Fruit fly (Drosophila melanogaster) whole organism, embryonic: Measurements from ENCODE around the gene SecCl.

ENCODE experiments used
- Aef1 ChIP-seq: fragments of 200-800 bp; sonication (Bioruptor generic); IDR thresholded peaks from 3 replicates; pipeline ENCODE4 v1.3.6; 2022; ENCODE audit warnings: missing biosample characterization, missing genetic modification characterization
- Atf-2 ChIP-seq: fragments of 200-800 bp; sonication (Bioruptor generic); optimal IDR thresholded peaks from 2 replicates; lab custom pipeline; 2016; ENCODE audit warnings: missing biosample characterization, missing genetic modification characterization
- CG11456 ChIP-seq: fragments of 200-800 bp; sonication (Bioruptor generic); IDR thresholded peaks from 3 replicates; pipeline ENCODE4 v1.3.6; 2022; ENCODE audit warnings: missing biosample characterization, missing genetic modification characterization
- CG13123 ChIP-seq: fragments of 200-800 bp; sonication (Bioruptor generic); optimal IDR thresholded peaks from 2 replicates; lab custom pipeline; 2016; ENCODE audit warnings: missing biosample characterization, missing genetic modification characterization
- CG14441 ChIP-seq: fragments of 200-800 bp; sonication (Bioruptor generic); IDR thresholded peaks from 2 replicates; pipeline ENCODE4 v1.3.6; 2022; ENCODE audit warnings: missing biosample characterization, missing genetic modification characterization
- CG14667 ChIP-seq: fragments of 200-800 bp; sonication (Bioruptor generic); IDR thresholded peaks from 2 replicates; pipeline ENCODE4 v1.3.6; 2022; ENCODE audit warnings: missing biosample characterization, missing genetic modification characterization
- CG17568 ChIP-seq: fragments of 200-800 bp; sonication (Bioruptor generic); optimal IDR thresholded peaks from 2 replicates; lab custom pipeline; 2018; ENCODE audit warnings: missing biosample characterization, mild to moderate bottlenecking, missing genetic modification characterization, moderate library complexity
- CG17612 ChIP-seq: fragments of 200-800 bp; sonication (Bioruptor generic); IDR thresholded peaks from 2 replicates; pipeline ENCODE4 v1.3.6; 2022; ENCODE audit warnings: missing biosample characterization, missing genetic modification characterization
- CG3726 ChIP-seq: fragments of 200-800 bp; sonication (Bioruptor generic); IDR thresholded peaks from 3 replicates; pipeline ENCODE4, ENCODE4 v1.3.6; 2022; ENCODE audit warnings: missing biosample characterization, missing genetic modification characterization
- CG42726 ChIP-seq: fragments of 200-800 bp; sonication (Bioruptor generic); IDR thresholded peaks from 2 replicates; pipeline ENCODE4 v1.3.6; 2022; ENCODE audit warnings: missing biosample characterization, missing genetic modification characterization; ENCODE audit not compliant: partially characterized antibody
- CG4820 ChIP-seq: fragments of 200-800 bp; sonication (Bioruptor generic); optimal IDR thresholded peaks from 3 replicates; lab custom pipeline; 2016; ENCODE audit warnings: missing biosample characterization, missing genetic modification characterization
- CG6175 ChIP-seq: fragments of 200-800 bp; sonication (Bioruptor generic); IDR thresholded peaks from 3 replicates; pipeline ENCODE4 v1.3.6; 2022; ENCODE audit warnings: missing biosample characterization, missing genetic modification characterization
- CG7556 ChIP-seq: fragments of 200-800 bp; sonication (Bioruptor generic); optimal IDR thresholded peaks from 2 replicates; lab custom pipeline; 2017; ENCODE audit warnings: missing biosample characterization, mild to moderate bottlenecking, missing genetic modification characterization
- CG8944 ChIP-seq: fragments of 200-800 bp; sonication (Bioruptor generic); optimal IDR thresholded peaks from 3 replicates; lab custom pipeline; 2016; ENCODE audit warnings: missing biosample characterization, missing genetic modification characterization
- CG9932 ChIP-seq: fragments of 200-800 bp; sonication (Bioruptor generic); IDR thresholded peaks from 2 replicates; pipeline ENCODE4 v1.3.6; 2022; ENCODE audit warnings: missing biosample characterization, missing genetic modification characterization
- Deaf1 ChIP-seq: fragments of 200-800 bp; optimal IDR thresholded peaks from 3 replicates; lab custom pipeline; 2019; ENCODE audit warnings: missing biosample characterization, mild to moderate bottlenecking, missing genetic modification characterization, moderate library complexity
- Dip3 ChIP-seq: fragments of 200-800 bp; sonication (Bioruptor generic); optimal IDR thresholded peaks from 3 replicates; lab custom pipeline; 2016; ENCODE audit warnings: missing biosample characterization, missing genetic modification characterization
- Fer3 ChIP-seq: fragments of 200-800 bp; sonication (Bioruptor generic); optimal IDR thresholded peaks from 2 replicates; lab custom pipeline; 2018; ENCODE audit warnings: missing biosample characterization, mild to moderate bottlenecking, missing genetic modification characterization, moderate library complexity
- H2.0 ChIP-seq: fragments of 200-800 bp; sonication (Bioruptor generic); IDR thresholded peaks from 2 replicates; pipeline ENCODE4 v1.3.6; 2022; ENCODE audit warnings: missing biosample characterization, missing genetic modification characterization
- Hr51 ChIP-seq, 2 experiments: fragments of 200-800 bp; sonication (Bioruptor generic); optimal IDR thresholded peaks; 2 replicates in 1 of 2; 3 replicates in 1 of 2; lab custom pipeline; 2016 to 2018; ENCODE audit warnings: missing biosample characterization in 2 of 2, missing genetic modification characterization in 2 of 2, mild to moderate bottlenecking in 1 of 2, moderate library complexity in 1 of 2
- Med ChIP-seq: fragments of 200-800 bp; sonication (Bioruptor generic); peaks from one replicate; lab custom pipeline; 2016; ENCODE audit warnings: missing biosample characterization, missing genetic modification characterization, mild to moderate bottlenecking, inconsistent platforms, moderate library complexity
- Ravus ChIP-seq: fragments of 200-800 bp; sonication (Bioruptor generic); IDR thresholded peaks from 2 replicates; pipeline ENCODE4 v1.3.6; 2022; ENCODE audit warnings: missing biosample characterization, missing genetic modification characterization
- Sox100B ChIP-seq: fragments of 200-800 bp; sonication (Bioruptor generic); optimal IDR thresholded peaks from 3 replicates; lab custom pipeline; 2018; ENCODE audit warnings: missing biosample characterization, mild to moderate bottlenecking, missing genetic modification characterization
- Sox102F ChIP-seq: fragments of 200-800 bp; sonication (Bioruptor generic); optimal IDR thresholded peaks from 2 replicates; lab custom pipeline; 2018; ENCODE audit warnings: missing biosample characterization, mild to moderate bottlenecking, missing genetic modification characterization, moderate library complexity
- abd-A ChIP-seq: fragments of 200-800 bp; sonication (Bioruptor generic); optimal IDR thresholded peaks from 3 replicates; lab custom pipeline; 2019; ENCODE audit warnings: missing biosample characterization, mild to moderate bottlenecking, missing genetic modification characterization, moderate library complexity
- amos ChIP-seq: fragments of 200-800 bp; sonication (Bioruptor generic); IDR thresholded peaks from 2 replicates; pipeline ENCODE4 v1.3.6; 2022; ENCODE audit warnings: missing biosample characterization, missing genetic modification characterization; ENCODE audit not compliant: partially characterized antibody
- bcd ChIP-seq: fragments of 200-800 bp; sonication (Bioruptor generic); optimal IDR thresholded peaks from 2 replicates; lab custom pipeline; 2017; ENCODE audit warnings: missing biosample characterization, mild to moderate bottlenecking, missing genetic modification characterization
- cg ChIP-seq: fragments of 200-800 bp; sonication (Bioruptor generic); optimal IDR thresholded peaks from 3 replicates; lab custom pipeline; 2019; ENCODE audit warnings: missing biosample characterization, mild to moderate bottlenecking, missing genetic modification characterization, moderate library complexity
- chn ChIP-seq: fragments of 200-800 bp; sonication (Bioruptor generic); optimal IDR thresholded peaks from 2 replicates; lab custom pipeline; 2016; ENCODE audit warnings: missing biosample characterization, missing genetic modification characterization
- crol ChIP-seq: fragments of 200-800 bp; sonication (Bioruptor generic); IDR thresholded peaks from 2 replicates; pipeline ENCODE4 v1.3.6; 2022; ENCODE audit warnings: missing biosample characterization, missing genetic modification characterization
- dimm ChIP-seq: fragments of 200-800 bp; sonication (Bioruptor generic); IDR thresholded peaks from 2 replicates; pipeline ENCODE4 v1.3.6; 2022; ENCODE audit warnings: missing biosample characterization, missing genetic modification characterization
- emc ChIP-seq: fragments of 200-800 bp; sonication (Bioruptor generic); optimal IDR thresholded peaks from 2 replicates; lab custom pipeline; 2016; ENCODE audit warnings: missing biosample characterization, missing genetic modification characterization
- ems ChIP-seq: fragments of 200-800 bp; sonication (Bioruptor generic); optimal IDR thresholded peaks from 3 replicates; lab custom pipeline; 2016; ENCODE audit warnings: missing biosample characterization, missing genetic modification characterization
- jumu ChIP-seq: fragments of 200-800 bp; sonication (Bioruptor generic); optimal IDR thresholded peaks from 3 replicates; lab custom pipeline; 2016; ENCODE audit warnings: missing biosample characterization, missing genetic modification characterization
- lab ChIP-seq: fragments of 200-800 bp; sonication (Bioruptor generic); optimal IDR thresholded peaks from 3 replicates; lab custom pipeline; 2017; ENCODE audit warnings: missing biosample characterization, missing genetic modification characterization, mild to moderate bottlenecking, moderate library complexity, missing genetic modification reagents
- maf-S ChIP-seq: fragments of 200-800 bp; sonication (Bioruptor generic); optimal IDR thresholded peaks from 2 replicates; lab custom pipeline; 2016; ENCODE audit warnings: missing biosample characterization, missing genetic modification characterization
- mam ChIP-seq: fragments of 200-800 bp; sonication (Bioruptor generic); optimal IDR thresholded peaks from 3 replicates; lab custom pipeline; 2016; ENCODE audit warnings: missing biosample characterization, missing genetic modification characterization
- oc ChIP-seq: fragments of 200-800 bp; sonication (Bioruptor generic); optimal IDR thresholded peaks from 2 replicates; lab custom pipeline; 2018; ENCODE audit warnings: missing biosample characterization, mild to moderate bottlenecking, missing genetic modification characterization, moderate library complexity
- pb ChIP-seq: fragments of 200-800 bp; sonication (Bioruptor generic); optimal IDR thresholded peaks from 3 replicates; lab custom pipeline; 2016; ENCODE audit warnings: missing biosample characterization, missing genetic modification characterization
- shn ChIP-seq: fragments of 200-800 bp; sonication (Bioruptor generic); optimal IDR thresholded peaks from 3 replicates; lab custom pipeline; 2016; ENCODE audit warnings: missing biosample characterization, missing genetic modification characterization
- sob ChIP-seq: fragments of 200-800 bp; sonication (Bioruptor generic); IDR thresholded peaks from 2 replicates; pipeline ENCODE4 v1.3.6; 2022; ENCODE audit warnings: missing biosample characterization, missing genetic modification characterization
- tna ChIP-seq: fragments of 200-800 bp; sonication (Bioruptor generic); IDR thresholded peaks from 2 replicates; pipeline ENCODE4 v1.3.6; 2022; ENCODE audit warnings: missing biosample characterization, missing genetic modification characterization; ENCODE audit not compliant: partially characterized antibody
- unpg ChIP-seq: fragments of 200-800 bp; sonication (Bioruptor generic); optimal IDR thresholded peaks from 3 replicates; lab custom pipeline; 2018; ENCODE audit warnings: missing biosample characterization, mild to moderate bottlenecking, missing genetic modification characterization, moderate library complexity

The SecCl gene

dm6 chr3L:17461369-17462012 lies 8.4 kb upstream of the SecCl start (continued):
- peak; percentile 52; the same call in 1 of the 2 replicates for TF ChIP-seq CG14441
- peak; percentile 0 for TF ChIP-seq unpg

- TF ChIP-seq oc (peak; percentile 15), cg (GFP tag; lab: Kevin White, UChicago) (peak; percentile 43), Deaf1 (no peak), emc (no peak), CG42726 (GFP tag; lab: Robert Waterston, UW) (no peak), maf-S (GFP tag; lab: Kevin White, UChicago) (no peak), CG14667 (GFP tag; lab: Robert Waterston, UW) (no peak), Aef1 (GFP tag; lab: Robert Waterston, UW) (no peak), H2.0 (GFP tag; lab: Robert Waterston, UW) (no peak), Fer3 (no peak), ems (GFP tag; lab: Kevin White, UChicago) (no peak), CG7556 (GFP tag; lab: Kevin White, UChicago) (no peak), CG17568 (no peak), shn (GFP tag; lab: Kevin White, UChicago) (no peak), abd-A (tag; lab: Kevin White, UChicago) (peak; percentile 57), jumu (GFP tag; lab: Kevin White, UChicago) (no peak), Atf-2 (GFP tag; lab: Kevin White, UChicago) (no peak), crol (GFP tag; lab: Robert Waterston, UW) (0 out of 2 replicates have a peak, but pooled peaks have one; percentile 14), Ravus (GFP tag; lab: Robert Waterston, UW) (no peak), CG8944 (no peak), dimm (GFP tag; lab: Robert Waterston, UW) (no peak), pb (no peak), CG9932 (no peak), CG13123 (GFP tag; lab: Kevin White, UChicago) (no peak), amos (GFP tag; lab: Robert Waterston, UW) (no peak), Sox102F (GFP tag; lab: Kevin White, UChicago) (no peak), chn (GFP tag; lab: Kevin White, UChicago) (no peak), CG6175 (no peak), Sox100B (GFP tag; lab: Kevin White, UChicago) (no peak), tna (GFP tag; lab: Robert Waterston, UW) (no peak), sob (GFP tag; lab: Robert Waterston, UW) (no peak), CG4820 (GFP tag; lab: Kevin White, UChicago) (no peak), CG11456 (GFP tag; lab: Robert Waterston, UW) (no peak), Med (GFP tag; lab: Kevin White, UChicago) (peak; percentile 55), bcd (GFP tag; lab: Kevin White, UChicago) (no peak), Hr51 (GFP tag; optimal IDR thresholded peaks at IDR 0.05; lab: Kevin White, UChicago) (no peak), lab (no peak), CG17612 (no peak), mam (GFP tag; lab: Kevin White, UChicago) (no peak), Dip3 (GFP tag; lab: Kevin White, UChicago) (no peak), CG3726 (GFP tag; lab: Robert Waterston, UW) (no peak)
Measured at dm6 chr3L:17462474-17462873, 7.5 kb upstream of the SecCl start.
